Fruit fly (Drosophila melanogaster) ovary, adult (tissue): ENCODE measurements around the gene sgg.
A peak's percentile ranks its signal among the peaks of the same experiment; 100 is the strongest.

Source experiments
- CG17801 ChIP-seq: fragments of 200-800 bp; optimal IDR thresholded peaks from 2 replicates; lab custom pipeline; 2019; ENCODE audit warnings: missing biosample characterization, mild to moderate bottlenecking, missing genetic modification characterization, moderate library complexity; ENCODE audit not compliant: partially characterized antibody

Gene sgg

dm6 chrX:2633847-2634776 is at the start of gene sgg:
TSS of gene sgg (plus strand) at chrX:2633952.
- TF ChIP-seq CG17801 (GFP tag; lab: Kevin White, UChicago), result peak; percentile 13

DNA sequence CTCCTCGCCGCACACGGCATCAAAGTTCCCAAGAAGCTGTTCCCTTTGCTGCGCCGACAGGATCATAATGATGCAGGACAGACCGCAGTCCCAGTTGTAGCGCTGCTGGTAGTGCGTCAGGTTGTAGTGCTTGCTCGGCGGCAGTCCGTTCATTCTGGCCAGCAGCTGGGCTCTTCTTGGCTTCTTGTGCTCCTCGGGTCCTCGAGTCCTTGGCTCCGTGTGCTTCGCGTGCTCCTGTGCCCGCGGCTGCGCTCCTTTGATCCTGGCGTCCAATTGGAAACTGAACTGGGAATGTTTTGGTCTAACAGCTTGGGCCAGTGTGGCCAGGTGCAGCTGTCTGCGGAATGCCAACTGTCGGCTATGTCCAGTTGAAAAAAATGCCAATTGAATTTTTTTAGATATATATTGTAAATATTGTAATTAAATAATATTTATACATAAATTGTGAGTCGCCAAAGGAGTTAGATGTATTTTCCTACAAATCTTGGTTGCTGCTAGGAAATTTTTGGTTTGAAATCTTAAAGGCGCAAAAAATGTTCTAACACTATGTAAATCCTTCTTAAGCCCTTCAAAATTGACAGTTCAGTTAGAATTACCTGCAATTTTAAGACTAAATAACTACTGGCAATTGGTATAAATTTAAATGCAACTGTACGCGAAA is 48.6 kb upstream of the sgg start, which contains the start of gene CG13760:
CG13760 (minus strand) TSS at position 645 of the 661 bp plus-strand sequence.
- TF ChIP-seq CG17801 (GFP tag; lab: Kevin White, UChicago), result no peak

DNA sequence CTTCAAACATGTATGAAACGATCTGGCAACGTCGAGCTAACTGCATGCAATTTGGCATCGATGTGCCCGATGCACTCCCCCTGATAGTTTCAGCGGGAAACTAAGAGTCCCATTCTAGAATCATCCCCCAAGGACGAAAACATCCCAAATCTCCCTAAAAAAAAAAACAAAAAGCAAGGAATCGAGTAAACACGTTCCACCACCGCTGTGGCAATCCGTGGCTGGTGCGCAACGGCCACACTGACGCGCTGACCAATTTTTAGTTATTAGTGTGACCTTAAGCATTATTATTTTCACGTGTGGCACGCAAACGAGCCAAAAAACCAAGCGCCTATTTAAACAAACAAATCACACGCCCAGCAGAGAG is 48.1 kb upstream of the sgg start, which contains the start of gene wds:
wds (plus strand) TSS at position 265 of the 367 bp plus-strand sequence.
- no peak for TF ChIP-seq CG17801 (GFP tag; lab: Kevin White, UChicago)

dm6 chrX:2588415-2589411 is 45.0 kb upstream of the sgg start, which contains the start of gene egh:
TSS of gene egh (plus strand) at chrX:2588503.
- TF ChIP-seq CG17801 (GFP tag; lab: Kevin White, UChicago), result peak; percentile 60

- peak; percentile 91 for TF ChIP-seq CG17801 (GFP tag; lab: Kevin White, UChicago)
Observed at dm6 chrX:2589446-2590038, 44.2 kb upstream of the sgg start.

dm6 chrX:2590607-2591006 is 43.1 kb upstream of the sgg start:
- TF ChIP-seq CG17801 (GFP tag; lab: Kevin White, UChicago), result no peak

DNA sequence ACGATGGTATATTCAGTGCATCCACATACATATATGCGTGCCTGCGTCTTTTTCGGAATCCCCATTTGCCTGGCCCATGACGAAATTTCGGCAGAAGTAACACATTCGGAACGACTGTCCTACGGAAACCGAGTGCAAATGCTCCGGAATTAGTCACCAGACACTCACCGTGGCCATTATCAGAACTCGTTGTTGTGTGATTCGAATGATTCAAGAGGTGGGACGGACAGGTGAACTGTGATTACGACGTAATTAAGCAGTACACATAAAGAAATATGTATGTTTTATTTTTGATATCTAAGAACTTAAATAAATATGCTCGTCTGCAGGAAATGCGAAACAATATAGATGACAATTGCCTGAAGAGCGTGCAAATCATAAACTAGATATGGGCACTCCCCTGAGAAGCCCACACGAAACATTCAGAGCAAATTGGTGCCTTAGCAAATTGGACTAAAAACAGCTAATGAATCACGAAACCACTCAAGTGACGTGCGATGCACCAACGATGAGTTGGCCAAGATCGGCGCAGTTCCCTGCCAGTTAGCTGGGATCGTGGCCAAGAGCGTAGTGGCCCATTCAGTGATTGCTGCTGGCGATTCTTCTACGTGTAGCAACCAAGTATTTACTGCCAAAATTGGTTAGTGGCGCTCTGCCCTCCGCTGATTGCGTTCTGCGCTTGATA is 42.3 kb upstream of the sgg start:
- TF ChIP-seq CG17801 (GFP tag; lab: Kevin White, UChicago), result no peak

DNA sequence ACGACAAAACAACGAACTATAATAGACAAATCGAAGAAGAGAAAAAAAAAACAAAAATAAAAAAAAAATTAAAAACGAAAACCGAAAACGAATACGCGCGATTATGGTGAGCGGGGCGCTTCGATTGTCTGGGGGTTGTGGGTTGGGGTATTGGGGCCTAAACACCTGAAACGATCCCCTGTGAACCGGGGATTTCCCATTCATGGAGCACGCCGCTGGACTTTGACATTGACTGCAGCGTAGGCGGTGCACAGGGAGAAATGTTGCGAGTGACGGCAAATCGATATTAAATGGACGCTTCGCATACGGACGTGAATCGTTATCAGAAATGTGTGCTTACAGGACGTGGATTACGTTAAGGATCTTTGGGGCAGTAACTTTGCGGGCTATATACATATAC is 41.5 kb upstream of the sgg start:
- TF ChIP-seq CG17801 (GFP tag; lab: Kevin White, UChicago), result no peak

DNA sequence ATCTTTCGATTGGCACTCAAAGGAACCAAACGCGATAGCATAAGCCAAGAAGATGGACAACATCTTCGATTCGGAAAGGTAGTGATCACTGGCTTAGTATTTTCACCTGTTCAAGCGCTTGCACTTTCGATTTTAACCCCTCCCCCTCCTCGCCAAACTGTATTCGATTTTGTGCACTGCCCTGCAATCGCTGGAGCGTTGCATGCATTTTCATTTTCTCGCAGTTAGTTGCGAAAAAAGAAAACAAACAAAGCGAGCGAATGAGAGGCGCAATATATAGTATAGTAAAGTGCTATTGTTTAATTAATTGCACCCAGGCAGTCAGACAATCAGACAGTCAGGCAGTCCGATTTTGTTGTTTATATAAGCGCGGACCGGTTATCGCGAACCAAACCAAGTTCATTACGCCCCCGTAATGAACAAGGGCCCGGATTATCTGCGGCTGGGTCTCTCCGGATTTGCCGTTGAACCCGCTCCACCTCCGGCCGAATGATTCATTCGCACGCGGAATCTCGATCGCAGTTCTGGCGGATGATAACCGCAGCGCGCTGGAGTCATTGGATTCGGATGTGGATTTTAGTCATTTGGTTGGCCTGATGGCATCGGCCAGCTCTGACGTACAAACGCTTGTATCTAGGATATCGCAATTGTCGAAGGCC is 40.5 kb upstream of the sgg start:
- no peak for TF ChIP-seq CG17801 (GFP tag; lab: Kevin White, UChicago)

DNA sequence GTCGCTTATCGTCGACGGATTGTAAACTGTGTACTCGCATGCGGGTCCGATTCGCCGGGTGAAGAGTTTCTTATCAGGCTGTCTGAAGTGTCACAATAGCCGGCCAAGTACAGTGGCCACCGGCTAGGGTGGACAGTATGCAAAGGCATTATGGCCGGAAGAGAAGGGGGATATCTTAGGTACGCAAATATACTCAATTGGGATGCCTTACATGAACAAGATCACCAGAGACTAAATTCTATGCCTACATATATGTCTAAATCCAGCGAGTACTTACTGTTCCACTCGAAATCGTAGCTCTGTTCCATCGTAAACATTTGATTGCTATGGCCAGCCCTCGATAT is 40.0 kb upstream of the sgg start:
- peak; percentile 77 for TF ChIP-seq CG17801 (GFP tag; lab: Kevin White, UChicago)

- TF ChIP-seq CG17801 (GFP tag; lab: Kevin White, UChicago), result peak; percentile 32
Observed at dm6 chrX:2603851-2604505, 29.8 kb upstream of the sgg start, which contains the start of the genes Klp3A and Zw10. TSS of gene Klp3A (minus strand) at chrX:2604052. TSS of gene Zw10 (plus strand) at chrX:2604197.

DNA sequence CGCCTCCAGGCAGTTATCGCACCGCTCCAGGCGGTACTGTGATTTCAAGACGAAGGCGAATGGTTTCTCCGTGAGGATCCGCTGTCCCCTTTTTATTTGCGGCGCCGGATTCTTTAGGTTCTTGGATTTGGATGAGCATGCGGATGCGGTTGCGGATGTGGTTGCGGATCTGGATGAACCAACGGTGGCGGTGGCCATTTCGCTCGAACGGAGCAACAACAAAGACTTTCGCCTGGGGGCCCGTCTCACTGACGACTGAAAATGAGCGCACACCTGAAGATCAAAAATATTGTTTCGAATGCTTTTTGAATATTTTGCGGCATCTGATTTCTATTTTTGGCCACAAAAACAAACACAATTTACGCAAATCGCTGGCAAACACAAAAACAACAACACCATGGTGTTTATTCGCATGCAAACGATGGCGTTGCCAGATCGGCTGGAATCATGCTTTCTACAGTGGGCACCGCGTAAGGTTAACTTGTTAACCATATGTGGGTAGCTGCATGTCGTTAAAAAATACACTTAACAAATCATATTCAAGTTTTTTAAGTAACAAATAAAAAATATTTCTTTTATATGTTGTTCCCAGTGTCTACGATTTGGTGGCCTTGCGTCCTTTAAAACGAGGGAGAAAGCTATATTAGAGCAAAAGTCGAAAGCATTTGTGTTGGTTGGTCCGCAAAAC is 25.1 kb upstream of the sgg start, which contains the start of gene Smyd3:
Smyd3 (minus strand) TSS at position 407 of the 688 bp plus-strand sequence.
- TF ChIP-seq CG17801 (GFP tag; lab: Kevin White, UChicago), result peak; percentile 80
